Worm (Caenorhabditis elegans): ENCODE measurements around the gene hot-2.

hot-2 gene

ce11 chrV:19174626-19175025, at the start of gene hot-2:
TSS of gene hot-2 (plus strand) at chrV:19174759.
- TF ChIP-seq efl-1 (optimal IDR thresholded peaks at IDR 0.05) (no peak), efl-1 (GFP tag; optimal IDR thresholded peaks at IDR 0.05 in 1 of 2) (peak in 1 of 2 experiments; percentile 2), nhr-19 (GFP tag; conservative IDR thresholded peaks at IDR 0.05) (no peak)

DNA sequence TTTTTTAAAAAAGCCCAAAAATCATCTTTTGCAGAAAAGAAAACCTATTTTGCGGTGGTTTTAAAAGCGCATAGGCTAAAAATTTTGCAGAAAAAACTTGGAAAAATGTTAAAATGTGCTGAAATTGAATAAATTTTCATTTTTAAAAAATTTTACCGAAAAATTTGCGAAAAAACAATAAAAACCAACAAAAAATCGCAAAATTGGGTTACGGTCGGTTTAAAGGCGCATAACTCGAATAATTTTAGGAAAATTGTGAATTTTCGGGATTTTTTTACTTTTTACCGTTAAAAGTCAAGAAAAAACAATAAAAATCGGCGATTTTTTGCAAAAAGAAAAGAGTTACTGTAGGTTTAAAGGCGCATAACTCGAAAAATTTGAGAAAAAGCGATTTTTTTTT, 49.3 kb upstream of the hot-2 start:
- TF ChIP-seq mep-1 (tag; optimal IDR thresholded peaks at IDR 0.05) (no peak), ceh-8 (GFP tag; optimal IDR thresholded peaks at IDR 0.05) (no peak), egl-27 (tag; optimal IDR thresholded peaks at IDR 0.05) (no peak), nhr-77 (tag; optimal IDR thresholded peaks at IDR 0.05) (no peak), jun-1 (tag; optimal IDR thresholded peaks at IDR 0.05) (no peak), ceh-82 (tag; optimal IDR thresholded peaks at IDR 0.05) (no peak)

- no peak for TF ChIP-seq mef-2 (tag; optimal IDR thresholded peaks at IDR 0.05)
- no peak for TF ChIP-seq hlh-4 (tag; optimal IDR thresholded peaks at IDR 0.05)
- TF ChIP-seq isw-1 (GFP tag; IDR thresholded peaks at IDR 0.05): peak; percentile 59
- TF ChIP-seq fkh-8 (tag; optimal IDR thresholded peaks at IDR 0.05): peak; percentile 80
- peak; percentile 65 for TF ChIP-seq pax-3 (tag; optimal IDR thresholded peaks at IDR 0.05)
- no peak for TF ChIP-seq C34B4.2 (tag; optimal IDR thresholded peaks at IDR 0.05)
- peak; percentile 83 for TF ChIP-seq nhr-85 (tag)
- peak; percentile 26 for TF ChIP-seq xbp-1 (tag; optimal IDR thresholded peaks at IDR 0.05)
- TF ChIP-seq ztf-11 (tag; optimal IDR thresholded peaks at IDR 0.05): peak in 1 of 2 experiments; percentile 43
- TF ChIP-seq nhr-47 (tag; optimal IDR thresholded peaks at IDR 0.05): peak; percentile 83
- peak; percentile 10 to 46 (median 32) for TF ChIP-seq dpl-1 (GFP tag; optimal IDR thresholded peaks at IDR 0.05)
- no peak for TF ChIP-seq ceh-63 (GFP tag; optimal IDR thresholded peaks at IDR 0.05)
- peak; percentile 80 for TF ChIP-seq ceh-8 (GFP tag; optimal IDR thresholded peaks at IDR 0.05)
- peak; percentile 66 for TF ChIP-seq irx-1 (tag; optimal IDR thresholded peaks at IDR 0.05)
- TF ChIP-seq snpc-4 (tag; optimal IDR thresholded peaks at IDR 0.05): peak; percentile 46
- no peak for TF ChIP-seq fkh-10 (GFP tag; optimal IDR thresholded peaks at IDR 0.05)
- TF ChIP-seq ceh-82 (tag; optimal IDR thresholded peaks at IDR 0.05): peak; percentile 32 to 44 (median 33)
- TF ChIP-seq mdl-1 (tag; optimal IDR thresholded peaks at IDR 0.05): peak in 1 of 2 experiments; percentile 53
- TF ChIP-seq dsc-1 (tag; optimal IDR thresholded peaks at IDR 0.05): peak; percentile 42
- TF ChIP-seq ets-5 (GFP tag; IDR thresholded peaks at IDR 0.05): no peak
- TF ChIP-seq pqm-1 (tag; optimal IDR thresholded peaks at IDR 0.05): no peak
- TF ChIP-seq tbx-2 (tag; optimal IDR thresholded peaks at IDR 0.05): peak; percentile 51
- no peak for TF ChIP-seq alr-1 (tag; optimal IDR thresholded peaks at IDR 0.05; ENCODE audit: borderline replicate concordance)
- TF ChIP-seq unc-86 (tag; optimal IDR thresholded peaks at IDR 0.05): peak; percentile 54
- TF ChIP-seq efl-1 (optimal IDR thresholded peaks at IDR 0.05): peak; percentile 31 to 56
- TF ChIP-seq efl-1 (GFP tag; optimal IDR thresholded peaks at IDR 0.05 in 1 of 2): peak; percentile 51 to 95
- TF ChIP-seq nhr-19 (GFP tag; conservative IDR thresholded peaks at IDR 0.05): peak; percentile 92
- TF ChIP-seq nhr-28 (tag; optimal IDR thresholded peaks at IDR 0.05): no peak
- peak; percentile 63 for TF ChIP-seq mab-9 (GFP tag; IDR thresholded peaks at IDR 0.05)
- no peak for TF ChIP-seq skn-1 (tag; optimal IDR thresholded peaks at IDR 0.05)
- TF ChIP-seq egl-27 (tag; optimal IDR thresholded peaks at IDR 0.05): no peak
- no peak for TF ChIP-seq lir-3 (tag; optimal IDR thresholded peaks at IDR 0.05; ENCODE audit: poor library complexity)
- TF ChIP-seq jun-1 (tag; optimal IDR thresholded peaks at IDR 0.05): peak; percentile 39
- TF ChIP-seq vab-15 (tag; optimal IDR thresholded peaks at IDR 0.05): peak; percentile 28
- TF ChIP-seq nhr-20 (tag; optimal IDR thresholded peaks at IDR 0.05): peak; percentile 48
- peak; percentile 1 for TF ChIP-seq fos-1 (tag; optimal IDR thresholded peaks at IDR 0.05)
- peak; percentile 64 for TF ChIP-seq swsn-7 (tag; optimal IDR thresholded peaks at IDR 0.05)
- TF ChIP-seq egl-13 (tag; optimal IDR thresholded peaks at IDR 0.05): peak; percentile 29
- peak; percentile 67 for TF ChIP-seq snu-23 (GFP tag; optimal IDR thresholded peaks at IDR 0.05)
- TF ChIP-seq fkh-4 (tag; optimal IDR thresholded peaks at IDR 0.05; ENCODE audit: borderline replicate concordance): peak; percentile 13
- peak; percentile 72 for TF ChIP-seq nhr-71 (tag; optimal IDR thresholded peaks at IDR 0.05)
- TF ChIP-seq ama-1 (optimal IDR thresholded peaks at IDR 0.05): no peak
- TF ChIP-seq lsy-2 (tag; optimal IDR thresholded peaks at IDR 0.05): peak; percentile 59 to 61
- TF ChIP-seq zag-1 (tag; optimal IDR thresholded peaks at IDR 0.05): no peak
- peak; percentile 70 for TF ChIP-seq nhr-90 (tag; optimal IDR thresholded peaks at IDR 0.05; ENCODE audit: poor library complexity)
- TF ChIP-seq mep-1 (tag; optimal IDR thresholded peaks at IDR 0.05): peak; percentile 50
- no peak for TF ChIP-seq elt-2 (tag; optimal IDR thresholded peaks at IDR 0.05)
Measured at ce11 chrV:19125812-19126211, 48.7 kb upstream of the hot-2 start.
